Fruit fly (Drosophila melanogaster): ENCODE data around the gene Regnase-1.

The Regnase-1 gene

DNA sequence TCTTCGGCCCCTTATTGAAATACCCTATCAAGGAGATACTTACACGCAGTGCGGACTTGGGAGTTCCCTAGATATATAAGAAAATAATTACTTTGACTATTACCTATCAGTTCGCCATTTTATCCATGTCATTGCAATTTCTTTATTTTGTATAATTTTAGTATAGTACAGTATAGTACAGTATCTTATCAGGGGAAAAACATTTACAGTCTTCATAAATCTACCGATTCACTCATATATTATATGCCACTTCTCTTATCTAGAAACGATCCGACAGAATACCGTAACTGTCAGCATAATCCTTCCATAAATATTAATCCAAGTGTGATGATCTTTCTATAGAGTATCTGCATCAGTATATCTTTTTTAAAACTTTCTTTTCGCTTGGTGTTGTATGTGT lies 39.4 kb downstream of the Regnase-1 start:
- TF ChIP-seq Dif (GFP tag; optimal IDR thresholded peaks at IDR 0.05; ENCODE audit: partially characterized antibody) (no peak), br (GFP tag; optimal IDR thresholded peaks at IDR 0.05) (no peak), usp (GFP tag; optimal IDR thresholded peaks at IDR 0.05) (no peak), dsf (GFP tag; optimal IDR thresholded peaks at IDR 0.05; ENCODE audit: borderline replicate concordance) (no peak), sage (GFP tag; optimal IDR thresholded peaks at IDR 0.05) (no peak)

- TF ChIP-seq br (GFP tag; optimal IDR thresholded peaks at IDR 0.05) (no peak), usp (GFP tag; optimal IDR thresholded peaks at IDR 0.05) (no peak), Vsx2 (GFP tag; optimal IDR thresholded peaks at IDR 0.05; ENCODE audit: partially characterized antibody) (no peak), Jra (GFP tag; optimal IDR thresholded peaks at IDR 0.05) (no peak), h (GFP tag; optimal IDR thresholded peaks at IDR 0.05) (no peak), Dfd (GFP tag; optimal IDR thresholded peaks at IDR 0.05) (no peak), Myc (optimal IDR thresholded peaks at IDR 0.05) (no peak), CG32264 (GFP tag; optimal IDR thresholded peaks at IDR 0.05) (no peak), Abd-B (GFP tag; optimal IDR thresholded peaks at IDR 0.05) (no peak), foxo (GFP tag; optimal IDR thresholded peaks at IDR 0.05) (no peak), pan (optimal IDR thresholded peaks at IDR 0.05) (no peak)
These were observed 40.4 kb downstream of the Regnase-1 start for dm6 chr3R:19995408-19995807.

DNA sequence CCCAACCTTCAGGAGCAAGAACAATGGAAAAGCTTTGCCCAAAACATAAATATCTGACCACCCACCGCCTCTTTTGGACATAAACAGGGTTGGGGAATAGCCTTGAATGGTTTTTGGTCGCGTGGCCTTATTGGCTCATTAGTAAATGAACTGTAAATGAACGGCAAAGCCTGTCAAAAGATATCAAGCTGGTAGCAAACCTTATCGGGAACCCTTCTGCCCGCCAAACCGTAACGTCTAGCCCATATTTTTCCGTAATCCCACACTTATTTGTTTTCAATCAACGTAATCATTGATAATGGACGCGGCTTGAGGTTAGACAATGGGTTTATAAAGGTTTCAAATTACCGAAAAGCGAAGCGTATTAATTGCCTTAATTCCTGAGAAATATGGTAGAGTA lies 50.5 kb downstream of the Regnase-1 start:
- TF ChIP-seq h (GFP tag; optimal IDR thresholded peaks at IDR 0.05) (no peak), Vsx2 (GFP tag; optimal IDR thresholded peaks at IDR 0.05; ENCODE audit: partially characterized antibody) (no peak), Hr83 (GFP tag; optimal IDR thresholded peaks at IDR 0.05; ENCODE audit: poor library complexity, severe bottlenecking) (no peak), Myc (optimal IDR thresholded peaks at IDR 0.05) (no peak), usp (GFP tag; optimal IDR thresholded peaks at IDR 0.05) (no peak), OdsH (GFP tag; optimal IDR thresholded peaks at IDR 0.05) (no peak), fru (GFP tag; optimal IDR thresholded peaks at IDR 0.05) (no peak), br (GFP tag; optimal IDR thresholded peaks at IDR 0.05) (no peak)

All from whole organism, wandering third instar larva.